Fruit fly (Drosophila melanogaster) whole organism, pupa: ENCODE results near the gene CG31715.

ENCODE experiments used
- CG13204 ChIP-seq: fragments of 200-800 bp; sonication (Bioruptor generic); optimal IDR thresholded peaks from 2 replicates; lab custom pipeline; 2018; ENCODE audit warnings: missing biosample characterization, mild to moderate bottlenecking, missing genetic modification characterization, moderate library complexity
- CG14655 ChIP-seq: fragments of 200-800 bp; sonication (Bioruptor generic); optimal IDR thresholded peaks from 3 replicates; lab custom pipeline; 2017; ENCODE audit warnings: mild to moderate bottlenecking, missing biosample characterization, missing genetic modification reagents, missing genetic modification characterization
- CG15710 ChIP-seq: fragments of 200-800 bp; sonication (Bioruptor generic); optimal IDR thresholded peaks from 2 replicates; lab custom pipeline; 2018; ENCODE audit warnings: missing biosample characterization, mild to moderate bottlenecking, missing genetic modification characterization, moderate library complexity
- CG4496 ChIP-seq: fragments of 200-800 bp; sonication (Bioruptor generic); IDR thresholded peaks from 3 replicates; pipeline ENCODE4 v1.3.6; 2022; ENCODE audit warnings: missing biosample characterization, missing genetic modification characterization
- CG8301 ChIP-seq: fragments of 200-800 bp; sonication (Bioruptor generic); optimal IDR thresholded peaks from 2 replicates; lab custom pipeline; 2018; ENCODE audit warnings: missing biosample characterization, mild to moderate bottlenecking, missing genetic modification characterization
- Snoo ChIP-seq: fragments of 200-800 bp; sonication (Bioruptor generic); optimal IDR thresholded peaks from 3 replicates; lab custom pipeline; 2017; ENCODE audit warnings: missing biosample characterization, mild to moderate bottlenecking, missing genetic modification characterization, inconsistent platforms

DNA sequence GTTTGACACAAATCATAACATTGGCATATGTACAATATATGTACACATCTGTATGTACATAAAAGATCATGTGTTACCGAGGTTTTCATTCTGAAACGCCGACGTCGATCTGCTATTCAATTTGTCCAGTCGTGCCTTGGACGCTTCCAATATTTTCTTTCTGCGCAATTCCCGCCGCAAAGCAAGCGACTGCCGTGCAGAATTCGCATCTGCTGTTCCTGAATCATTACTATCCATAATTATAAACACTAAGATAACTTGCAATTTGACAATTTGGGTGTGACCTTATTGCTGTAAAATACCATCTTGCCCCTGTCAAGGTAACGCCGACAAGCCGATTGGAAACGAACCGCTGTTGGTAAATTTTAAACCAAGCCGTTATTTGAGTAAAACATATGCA is 29.6 kb upstream of the CG31715 start:
- TF ChIP-seq CG8301 (tag; lab: Kevin White, UChicago) = no peak
- TF ChIP-seq CG4496 (GFP tag; lab: Robert Waterston, UW) = no peak
- no peak for TF ChIP-seq CG15710
- TF ChIP-seq CG13204 (GFP tag; lab: Kevin White, UChicago) = no peak
- TF ChIP-seq Snoo (tag; lab: Kevin White, UChicago) = no peak
- TF ChIP-seq CG14655 (GFP tag; lab: Kevin White, UChicago) = no peak
